Worm (Caenorhabditis elegans) whole organism, L3 larva: Measurements from ENCODE around the gene pyc-1.

Experiments
- ZK546.5 ChIP-seq: sonication (generic microtip); optimal IDR thresholded peaks from 2 replicates; lab custom pipeline; 2017; ENCODE audit warnings: missing biosample characterization, missing genetic modification characterization
- ceh-28 ChIP-seq: fragments of 150-350 bp; optimal IDR thresholded peaks from 2 replicates; lab custom pipeline; 2014; ENCODE audit warnings: missing biosample characterization, missing genetic modification reagents, missing genetic modification characterization
- ceh-9 ChIP-seq: sonication (generic microtip); optimal IDR thresholded peaks from 2 replicates; lab custom pipeline; 2018; ENCODE audit warnings: missing biosample characterization, missing genetic modification characterization
- egl-27 ChIP-seq: sonication (generic microtip); optimal IDR thresholded peaks from 4 replicates; lab custom pipeline; 2017; ENCODE audit warnings: missing biosample characterization, missing genetic modification reagents, missing genetic modification characterization
- egl-5 ChIP-seq: fragments of 150-350 bp; optimal IDR thresholded peaks from 2 replicates; lab custom pipeline; 2017; ENCODE audit warnings: missing biosample characterization, missing genetic modification reagents, missing genetic modification characterization, inconsistent platforms
- elt-1 ChIP-seq: fragments of 150-350 bp; optimal IDR thresholded peaks from 2 replicates; lab custom pipeline; 2014; ENCODE audit warnings: missing biosample characterization, missing genetic modification characterization
- elt-2 ChIP-seq: sonication (generic microtip); optimal IDR thresholded peaks from 2 replicates; lab custom pipeline; 2016; ENCODE audit warnings: missing genetic modification reagents, mild to moderate bottlenecking, missing genetic modification characterization, missing compliant biosample characterization
- elt-3 ChIP-seq, 3 experiments: fragments of 150-350 bp in 1 of 3; sonication (generic microtip) in 2 of 3; optimal IDR thresholded peaks; 2 replicates in 2 of 3; 4 replicates in 1 of 3; lab custom pipeline; 2014 to 2017; ENCODE audit warnings: missing biosample characterization in 3 of 3, missing genetic modification characterization in 3 of 3
- eor-1 ChIP-seq, 2 experiments: fragments of 150-350 bp; optimal IDR thresholded peaks; 2 replicates each; lab custom pipeline; 2014 to 2018; ENCODE audit warnings: missing biosample characterization in 2 of 2, missing genetic modification characterization in 2 of 2
- fos-1 ChIP-seq: fragments of 150-350 bp; optimal IDR thresholded peaks from 2 replicates; lab custom pipeline; 2014; ENCODE audit warnings: missing biosample characterization, missing genetic modification characterization
- hmg-11 ChIP-seq: sonication (generic microtip); optimal IDR thresholded peaks from 2 replicates; lab custom pipeline; 2016; ENCODE audit warnings: missing genetic modification characterization, missing compliant biosample characterization
- jun-1 ChIP-seq: fragments of 150-350 bp; optimal IDR thresholded peaks from 2 replicates; lab custom pipeline; 2014; ENCODE audit warnings: missing biosample characterization, missing genetic modification reagents, missing genetic modification characterization
- lin-15B ChIP-seq: fragments of 150-350 bp; optimal IDR thresholded peaks from 2 replicates; lab custom pipeline; 2014; ENCODE audit warnings: missing biosample characterization, missing genetic modification characterization
- lin-39 ChIP-seq: fragments of 150-350 bp; optimal IDR thresholded peaks from 2 replicates; lab custom pipeline; 2018; ENCODE audit warnings: missing biosample characterization, missing genetic modification reagents, missing genetic modification characterization
- lsy-12 ChIP-seq: sonication (generic microtip); optimal IDR thresholded peaks from 2 replicates; lab custom pipeline; 2016; ENCODE audit warnings: mild to moderate bottlenecking, missing genetic modification characterization, missing compliant biosample characterization
- mdl-1 ChIP-seq: fragments of 150-350 bp; optimal IDR thresholded peaks from 2 replicates; lab custom pipeline; 2014; ENCODE audit warnings: missing biosample characterization, missing genetic modification characterization
- mml-1 ChIP-seq: fragments of 150-350 bp; sonication (generic microtip); optimal IDR thresholded peaks from 3 replicates; lab custom pipeline; 2014; ENCODE audit warnings: missing biosample characterization, missing genetic modification characterization
- nfya-1 ChIP-seq: sonication (generic microtip); optimal IDR thresholded peaks from 2 replicates; lab custom pipeline; 2017; ENCODE audit warnings: missing genetic modification characterization, mild to moderate bottlenecking, missing compliant biosample characterization, antibody characterized with exemption, moderate library complexity; ENCODE audit not compliant: insufficient read depth
- nhr-11 ChIP-seq: fragments of 150-350 bp; optimal IDR thresholded peaks from 2 replicates; lab custom pipeline; 2014; ENCODE audit warnings: missing biosample characterization, missing genetic modification characterization
- nhr-23 ChIP-seq: fragments of 150-350 bp; optimal IDR thresholded peaks from 2 replicates; lab custom pipeline; 2014; ENCODE audit warnings: missing biosample characterization, missing genetic modification reagents, missing genetic modification characterization
- nhr-25 ChIP-seq: sonication (generic microtip); optimal IDR thresholded peaks from 2 replicates; lab custom pipeline; 2017; ENCODE audit warnings: missing biosample characterization, missing genetic modification characterization
- nhr-28 ChIP-seq: fragments of 150-350 bp; optimal IDR thresholded peaks from 2 replicates; lab custom pipeline; 2014; ENCODE audit warnings: missing biosample characterization, missing genetic modification characterization
- nhr-43 ChIP-seq: sonication (generic microtip); optimal IDR thresholded peaks from 2 replicates; lab custom pipeline; 2016; ENCODE audit warnings: mild to moderate bottlenecking, missing genetic modification characterization, missing compliant biosample characterization; ENCODE audit not compliant: poor library complexity, severe bottlenecking
- nhr-67 ChIP-seq: fragments of 150-350 bp; optimal IDR thresholded peaks from 2 replicates; lab custom pipeline; 2014; ENCODE audit warnings: missing biosample characterization, missing genetic modification characterization
- nhr-77 ChIP-seq: fragments of 150-350 bp; optimal IDR thresholded peaks from 2 replicates; lab custom pipeline; 2014; ENCODE audit warnings: missing biosample characterization, missing genetic modification characterization
- pha-4 ChIP-seq: fragments of 150-350 bp; optimal IDR thresholded peaks from 2 replicates; lab custom pipeline; 2014; ENCODE audit warnings: missing biosample characterization, missing genetic modification reagents, missing genetic modification characterization
- pqm-1 ChIP-seq: fragments of 150-350 bp; optimal IDR thresholded peaks from 2 replicates; lab custom pipeline; 2017; ENCODE audit warnings: missing biosample characterization, missing genetic modification characterization, inconsistent platforms
- tbx-2 ChIP-seq: sonication (generic microtip); optimal IDR thresholded peaks from 2 replicates; lab custom pipeline; 2016; ENCODE audit warnings: mild to moderate bottlenecking, missing genetic modification characterization, missing compliant biosample characterization
- unc-62 ChIP-seq: fragments of 150-350 bp; sonication (generic microtip); optimal IDR thresholded peaks from 4 replicates; lab custom pipeline; 2014; ENCODE audit warnings: missing biosample characterization, missing genetic modification reagents, missing genetic modification characterization
- zag-1 ChIP-seq: fragments of 150-350 bp; optimal IDR thresholded peaks from 2 replicates; lab custom pipeline; 2014; ENCODE audit warnings: missing biosample characterization, missing genetic modification characterization
- ztf-4 ChIP-seq: fragments of 150-350 bp; optimal IDR thresholded peaks from 2 replicates; lab custom pipeline; 2014; ENCODE audit warnings: missing biosample characterization, missing genetic modification characterization

pyc-1 gene

DNA sequence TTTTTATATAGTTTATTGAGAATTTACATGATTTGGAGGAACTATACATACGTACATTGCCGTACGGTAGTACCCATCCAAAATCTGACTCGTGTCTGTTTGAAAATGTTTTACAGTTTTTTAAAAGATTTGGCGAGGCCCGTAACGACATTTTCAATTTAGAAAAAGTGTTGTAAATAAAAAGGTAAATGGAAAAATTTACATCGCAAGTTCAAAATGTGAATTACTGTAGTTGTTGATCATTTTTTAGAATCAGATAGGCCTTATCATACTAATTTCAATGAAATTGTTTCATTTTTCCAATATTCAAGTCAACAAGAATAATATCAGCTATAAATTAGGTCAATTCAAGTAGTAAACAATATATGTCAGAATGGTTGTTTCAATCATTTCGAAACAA lies 40.5 kb upstream of the pyc-1 start, which contains the start of gene R13H4.6:
Gene R13H4.6 (plus strand): TSS at position 301 of the 400 bp plus-strand sequence.
- TF ChIP-seq elt-3 (tag; optimal IDR thresholded peaks at IDR 0.05; lab: Kevin White, UChicago) (no peak), pha-4 (tag; lab: Kevin White, UChicago) (peak; percentile 20), hmg-11 (tag; lab: Kevin White, UChicago) (no peak), eor-1 (tag; optimal IDR thresholded peaks at IDR 0.05; lab: Kevin White, UChicago) (no peak)

DNA sequence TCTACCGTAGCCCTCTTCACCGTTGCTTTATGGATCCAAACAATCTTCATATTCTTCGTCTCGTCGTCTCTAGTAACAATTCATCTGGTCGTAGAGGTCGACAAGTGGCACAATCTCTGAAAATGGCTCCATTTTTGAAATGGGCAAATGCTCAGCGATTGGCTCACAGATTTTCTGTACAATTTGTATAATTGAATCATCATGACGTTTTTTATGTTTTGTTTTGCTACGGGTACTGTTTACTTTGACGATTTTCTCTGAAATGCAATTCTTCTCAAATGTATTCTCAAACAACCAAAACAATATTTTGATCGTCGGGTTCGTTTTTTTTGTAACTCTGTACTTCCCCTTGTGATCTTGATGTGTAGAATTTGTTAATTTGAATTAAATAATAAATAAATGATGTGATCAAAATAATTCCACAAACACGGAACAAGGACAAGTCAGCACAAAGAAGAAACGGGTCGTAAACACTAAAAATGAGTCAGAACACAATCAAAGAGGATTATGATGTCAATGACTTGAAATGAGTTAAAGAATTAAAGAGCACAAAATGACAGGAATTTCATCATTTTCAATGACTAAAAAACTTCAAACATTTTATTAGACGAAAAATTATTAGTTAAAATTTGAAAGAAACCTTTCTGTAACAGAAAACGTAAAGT lies 39.7 kb upstream of the pyc-1 start:
- TF ChIP-seq unc-62 = no peak
- no peak for TF ChIP-seq fos-1 (tag; lab: Kevin White, UChicago)
- TF ChIP-seq nhr-11 (tag; lab: Kevin White, UChicago) = no peak
- peak; percentile 36 for TF ChIP-seq pha-4 (tag; lab: Kevin White, UChicago)
- TF ChIP-seq lsy-12 (tag; lab: Kevin White, UChicago) = no peak
- peak; percentile 52 for TF ChIP-seq jun-1 (tag; lab: Kevin White, UChicago)
- TF ChIP-seq nhr-23 = no peak
- TF ChIP-seq elt-2 = peak; percentile 36
- peak; percentile 58 for TF ChIP-seq pqm-1 (tag; lab: Kevin White, UChicago)

DNA sequence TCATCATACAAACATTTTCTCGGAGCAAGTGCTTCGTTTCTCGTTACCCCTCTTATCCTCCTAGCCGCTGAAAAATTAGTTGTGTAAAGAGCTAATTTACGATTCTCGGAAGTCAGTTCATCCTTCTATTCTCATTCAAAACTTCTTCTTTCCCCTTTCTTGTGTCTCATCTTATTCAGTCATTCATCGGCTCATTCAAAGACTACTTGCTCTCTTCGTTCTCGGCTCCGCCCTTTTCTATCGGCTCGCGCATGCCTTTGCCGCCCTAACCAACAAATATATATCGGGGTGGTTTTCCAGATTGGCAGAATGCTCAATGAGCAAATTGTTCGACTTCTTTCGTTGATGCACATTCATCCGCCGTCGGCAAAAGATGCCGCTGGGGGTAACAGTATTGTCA lies 38.0 kb upstream of the pyc-1 start, which contains the start of gene R13H4.5:
Gene R13H4.5 (plus strand): TSS at position 301 of the 400 bp plus-strand sequence.
- TF ChIP-seq ZK546.5 (tag; lab: Kevin White, UChicago) = no peak
- TF ChIP-seq egl-27 = no peak
- no peak for TF ChIP-seq nfya-1
- no peak for TF ChIP-seq elt-3 (tag; optimal IDR thresholded peaks at IDR 0.05; lab: Kevin White, UChicago)
- TF ChIP-seq mml-1 = no peak
- TF ChIP-seq nhr-43 (tag; lab: Kevin White, UChicago) = no peak
- TF ChIP-seq zag-1 = no peak
- no peak for TF ChIP-seq nhr-77
- no peak for TF ChIP-seq ztf-4 (tag; lab: Kevin White, UChicago)
- TF ChIP-seq lsy-12 (tag; lab: Kevin White, UChicago) = no peak
- no peak for TF ChIP-seq nhr-28 (tag; lab: Kevin White, UChicago)
- no peak for TF ChIP-seq elt-2
- TF ChIP-seq ceh-9 (tag; lab: Kevin White, UChicago) = no peak
- no peak for TF ChIP-seq hmg-11 (tag; lab: Kevin White, UChicago)
- TF ChIP-seq, all 47 proteins: peak for 0

DNA sequence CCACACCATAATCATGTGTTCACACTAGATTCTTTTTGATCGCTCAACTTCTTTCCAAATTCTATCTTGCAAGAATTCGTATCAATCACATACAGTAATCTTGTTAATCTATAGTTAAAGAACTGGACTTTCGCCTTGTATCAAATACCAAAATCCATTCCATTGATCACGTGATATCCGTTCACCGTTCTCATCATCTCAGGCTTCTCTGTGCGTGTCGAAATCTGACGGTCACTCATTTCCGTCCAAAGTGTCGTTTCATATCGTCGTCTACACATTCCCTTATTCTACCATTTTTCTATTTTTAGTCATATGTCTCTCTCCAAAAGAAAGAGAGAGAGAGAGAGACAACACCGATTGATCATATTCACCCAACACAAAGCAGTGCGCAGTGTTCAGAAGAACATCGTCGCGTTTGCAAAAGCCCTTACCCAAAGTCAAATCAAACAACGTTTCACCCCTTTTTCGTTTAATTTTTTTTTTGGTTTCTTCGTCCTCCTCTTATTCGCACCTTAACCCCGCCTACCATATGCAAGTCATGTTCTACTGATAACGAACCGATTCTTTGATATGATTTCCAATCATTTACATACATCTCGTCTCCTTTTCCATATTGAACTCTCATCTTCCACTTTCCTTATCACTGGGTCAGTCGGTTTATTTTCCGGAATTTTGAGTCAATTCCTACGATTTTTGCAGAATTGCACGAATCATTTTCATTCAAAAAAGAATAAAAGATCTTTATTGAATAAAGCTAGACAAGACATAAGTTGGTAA lies 36.9 kb upstream of the pyc-1 start:
- TF ChIP-seq elt-2 (peak; percentile 86), nhr-25 (peak; percentile 90), lin-15B (tag; lab: Kevin White, UChicago) (no peak), ceh-28 (tag; lab: Kevin White, UChicago) (peak; percentile 10), nfya-1 (peak; percentile 11), tbx-2 (tag; lab: Kevin White, UChicago) (peak; percentile 0), pqm-1 (tag; lab: Kevin White, UChicago) (peak; percentile 73), nhr-43 (tag; lab: Kevin White, UChicago) (peak; percentile 96), elt-3 (tag; optimal IDR thresholded peaks at IDR 0.05; lab: Kevin White, UChicago) (peak in 1 of 3 experiments; percentile 41), nhr-67 (tag; lab: Kevin White, UChicago) (no peak), fos-1 (tag; lab: Kevin White, UChicago) (no peak), mdl-1 (tag; lab: Kevin White, UChicago) (peak; percentile 37), nhr-23 (peak; percentile 75)

DNA sequence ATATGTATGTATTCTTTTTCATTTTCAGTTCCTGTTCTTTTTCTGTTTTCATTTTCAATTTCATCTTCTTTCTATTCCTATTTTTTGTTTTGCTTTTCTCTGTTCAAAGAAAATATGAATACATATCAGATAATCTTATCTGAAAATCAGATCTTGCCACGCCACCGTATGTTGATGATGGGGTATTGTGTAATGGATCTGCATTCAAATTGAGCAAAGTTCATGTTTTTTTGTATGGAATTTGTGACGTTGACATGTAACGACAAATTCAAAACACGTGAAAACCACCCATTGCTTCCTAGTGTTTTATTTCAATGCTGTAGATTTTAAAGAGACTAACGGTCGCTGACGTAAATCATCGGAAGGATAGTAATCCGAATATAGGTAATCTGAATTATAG lies 36.0 kb upstream of the pyc-1 start:
- TF ChIP-seq elt-1 (tag; lab: Kevin White, UChicago) = peak; percentile 78
- TF ChIP-seq nfya-1 = no peak
- peak; percentile 15 for TF ChIP-seq nhr-23

DNA sequence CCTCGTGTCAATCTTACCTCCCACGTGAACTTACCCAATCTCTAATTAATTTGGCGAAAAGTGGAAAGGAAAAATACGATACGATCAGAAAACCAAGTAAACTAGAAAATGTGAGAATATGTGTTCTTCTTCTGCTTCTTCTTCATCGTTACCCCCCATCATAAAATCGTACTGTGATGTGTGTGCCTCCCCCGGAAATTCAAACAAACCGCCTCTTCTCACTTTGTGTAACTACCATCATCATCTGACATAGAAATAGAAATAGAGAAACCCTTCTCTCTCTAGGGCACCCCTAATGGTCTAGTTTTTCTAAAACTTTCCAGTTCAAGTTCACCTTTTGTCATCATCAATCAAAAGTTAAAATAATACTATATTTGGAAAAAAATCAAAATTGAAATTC lies 35.4 kb upstream of the pyc-1 start:
- peak; percentile 65 for TF ChIP-seq egl-5
- no peak for TF ChIP-seq ceh-9 (tag; lab: Kevin White, UChicago)
- TF ChIP-seq nhr-23 = peak; percentile 25
- peak; percentile 60 for TF ChIP-seq nhr-25
- TF ChIP-seq lin-39 (tag; lab: Kevin White, UChicago) = no peak
- no peak for TF ChIP-seq hmg-11 (tag; lab: Kevin White, UChicago)
